Fruit fly (Drosophila melanogaster): Measurements from ENCODE around the gene capt.

capt gene

dm6 chr2L:1164294-1164693 is 6.2 kb upstream of the capt start, which contains the start of gene IntS14:
IntS14 (plus strand) TSS chr2L:1164443.
- TF ChIP-seq CG8478 (optimal IDR thresholded peaks at IDR 0.05) = no peak

- TF ChIP-seq CG8478 (optimal IDR thresholded peaks at IDR 0.05) (no peak), CTCF (optimal IDR thresholded peaks at IDR 0.05) (no peak)
Observed at dm6 chr2L:1163538-1164143, 5.6 kb upstream of the capt start, which contains the start of gene CG5080. CG5080 (minus strand) TSS chr2L:1163886.

- TF ChIP-seq CTCF (optimal IDR thresholded peaks at IDR 0.05) (no peak), CG8478 (optimal IDR thresholded peaks at IDR 0.05) (no peak)
Observed at dm6 chr2L:1158519-1159319, 657 bp upstream of the capt start, which contains the start of gene Tango14. Tango14 (plus strand) TSS chr2L:1158661.

- no peak for TF ChIP-seq CG8478 (optimal IDR thresholded peaks at IDR 0.05)
- no peak for TF ChIP-seq CTCF (optimal IDR thresholded peaks at IDR 0.05)
Observed at dm6 chr2L:1157357-1157678, 744 bp downstream of the capt start.

- TF ChIP-seq CG8478 (optimal IDR thresholded peaks at IDR 0.05) (no peak), CTCF (optimal IDR thresholded peaks at IDR 0.05) (no peak)
Observed at dm6 chr2L:1156592-1157249, 1.3 kb downstream of the capt start.

dm6 chr2L:1152693-1153092 is 5.4 kb downstream of the capt start:
- TF ChIP-seq CTCF (optimal IDR thresholded peaks at IDR 0.05) (no peak), CG8478 (optimal IDR thresholded peaks at IDR 0.05) (no peak)

- TF ChIP-seq CG8478 (optimal IDR thresholded peaks at IDR 0.05) (no peak), CTCF (optimal IDR thresholded peaks at IDR 0.05) (no peak)
Observed at dm6 chr2L:1150554-1150953, 7.5 kb downstream of the capt start, which contains the start of the genes Tfb4 and Vps29. Tfb4 (minus strand) TSS chr2L:1150677. Vps29 (plus strand) TSS chr2L:1150766.

dm6 chr2L:1147656-1148055 is 10.4 kb downstream of the capt start:
- TF ChIP-seq CTCF (optimal IDR thresholded peaks at IDR 0.05) (no peak), CG8478 (optimal IDR thresholded peaks at IDR 0.05) (no peak)

- TF ChIP-seq CG8478 (optimal IDR thresholded peaks at IDR 0.05) = no peak
- TF ChIP-seq CTCF (optimal IDR thresholded peaks at IDR 0.05) = no peak
Observed at dm6 chr2L:1144371-1145360, 13.4 kb downstream of the capt start.

dm6 chr2L:1143286-1143685 is 14.8 kb downstream of the capt start:
- no peak for TF ChIP-seq CG8478 (optimal IDR thresholded peaks at IDR 0.05)
- no peak for TF ChIP-seq CTCF (optimal IDR thresholded peaks at IDR 0.05)

- TF ChIP-seq CTCF (optimal IDR thresholded peaks at IDR 0.05) (peak; percentile 66 to 68), CG8478 (optimal IDR thresholded peaks at IDR 0.05) (no peak)
Observed at dm6 chr2L:1142730-1143281, 15.3 kb downstream of the capt start, which contains the start of gene MFS3. MFS3 (plus strand) TSS chr2L:1143201.

- no peak for TF ChIP-seq CTCF (optimal IDR thresholded peaks at IDR 0.05)
- no peak for TF ChIP-seq CG8478 (optimal IDR thresholded peaks at IDR 0.05)
Observed at dm6 chr2L:1136993-1137392, 21.1 kb downstream of the capt start.

dm6 chr2L:1135495-1135894 is 22.6 kb downstream of the capt start:
- no peak for TF ChIP-seq CG8478 (optimal IDR thresholded peaks at IDR 0.05)
- no peak for TF ChIP-seq CTCF (optimal IDR thresholded peaks at IDR 0.05)

Data from S2 (cell line).